Worm (Caenorhabditis elegans): ENCODE measurements around the gene tbc-20.

DNA sequence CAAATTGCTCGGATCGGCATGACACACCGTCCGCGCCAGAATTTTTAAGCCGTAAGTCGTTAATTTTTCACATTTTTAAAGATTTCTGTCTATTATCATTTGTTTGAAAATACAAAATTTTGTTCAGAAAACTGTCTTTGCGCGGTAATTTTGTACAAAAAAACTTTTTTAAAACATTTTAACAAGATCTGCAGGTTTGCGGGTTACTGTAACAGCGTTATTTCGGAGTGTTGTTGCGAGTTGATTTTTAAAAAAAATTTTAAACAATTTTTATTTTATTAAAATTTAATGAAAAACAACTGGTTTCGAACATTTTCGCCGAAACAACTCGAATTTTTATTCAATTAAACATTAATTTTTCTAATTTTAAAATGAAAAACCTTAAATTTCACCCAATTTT lies 14.8 kb downstream of the tbc-20 start:
- TF ChIP-seq nhr-12 (tag; optimal IDR thresholded peaks at IDR 0.05) = no peak
- no peak for TF ChIP-seq eor-1 (tag; optimal IDR thresholded peaks at IDR 0.05)
- TF ChIP-seq elt-1 (tag; optimal IDR thresholded peaks at IDR 0.05) = no peak
- no peak for TF ChIP-seq fkh-10 (GFP tag; optimal IDR thresholded peaks at IDR 0.05)
- TF ChIP-seq lin-39 (tag; optimal IDR thresholded peaks at IDR 0.05) = no peak
- no peak for TF ChIP-seq zag-1 (tag; optimal IDR thresholded peaks at IDR 0.05)
- TF ChIP-seq snpc-4 (tag; optimal IDR thresholded peaks at IDR 0.05) = no peak
- no peak for TF ChIP-seq egl-27 (tag; optimal IDR thresholded peaks at IDR 0.05)
- TF ChIP-seq pha-4 (tag; optimal IDR thresholded peaks at IDR 0.05) = no peak

All from whole organism, L3 larva.